Fruit fly (Drosophila melanogaster) whole organism, wandering third instar larva: ENCODE measurements around the gene CG33947.
A peak's percentile ranks its signal among the peaks of the same experiment; 100 is the strongest.

ENCODE experiments used
- CrebA ChIP-seq: fragments of 200-800 bp; sonication (Bioruptor generic); optimal IDR thresholded peaks from 2 replicates; lab custom pipeline; 2016; ENCODE audit warnings: missing biosample characterization, mild to moderate bottlenecking, missing genetic modification characterization, borderline replicate concordance
- Dfd ChIP-seq: fragments of >200 bp; optimal IDR thresholded peaks from 2 replicates; lab custom pipeline; 2017; ENCODE audit warnings: missing biosample characterization, missing genetic modification characterization
- Hr78 ChIP-seq: fragments of >200 bp; optimal IDR thresholded peaks from 2 replicates; lab custom pipeline; 2017; ENCODE audit warnings: missing biosample characterization, missing genetic modification characterization
- N ChIP-seq: fragments of >200 bp; optimal IDR thresholded peaks from 2 replicates; lab custom pipeline; 2018; ENCODE audit warnings: missing biosample characterization, missing external identifiers, missing genetic modification characterization
- br ChIP-seq: fragments of 200-800 bp; sonication (Bioruptor generic); optimal IDR thresholded peaks from 2 replicates; lab custom pipeline; 2016; ENCODE audit warnings: missing biosample characterization, missing genetic modification characterization
- h ChIP-seq: fragments of 200-800 bp; sonication (Bioruptor generic); optimal IDR thresholded peaks from 3 replicates; lab custom pipeline; 2016; ENCODE audit warnings: missing biosample characterization, mild to moderate bottlenecking, missing genetic modification characterization
- jim ChIP-seq: fragments of 175-275, 200-325 bp; sonication (Bioruptor generic); optimal IDR thresholded peaks from 2 replicates; lab custom pipeline; 2016; ENCODE audit warnings: missing biosample characterization, mild to moderate bottlenecking, missing genetic modification characterization
- psq ChIP-seq: fragments of 200-800 bp; sonication (Bioruptor generic); optimal IDR thresholded peaks from 3 replicates; lab custom pipeline; 2017; ENCODE audit warnings: missing biosample characterization, mild to moderate bottlenecking, missing genetic modification characterization, moderate library complexity
- usp ChIP-seq: fragments of >200 bp; optimal IDR thresholded peaks from 2 replicates; lab custom pipeline; 2017; ENCODE audit warnings: missing biosample characterization, missing genetic modification characterization

DNA sequence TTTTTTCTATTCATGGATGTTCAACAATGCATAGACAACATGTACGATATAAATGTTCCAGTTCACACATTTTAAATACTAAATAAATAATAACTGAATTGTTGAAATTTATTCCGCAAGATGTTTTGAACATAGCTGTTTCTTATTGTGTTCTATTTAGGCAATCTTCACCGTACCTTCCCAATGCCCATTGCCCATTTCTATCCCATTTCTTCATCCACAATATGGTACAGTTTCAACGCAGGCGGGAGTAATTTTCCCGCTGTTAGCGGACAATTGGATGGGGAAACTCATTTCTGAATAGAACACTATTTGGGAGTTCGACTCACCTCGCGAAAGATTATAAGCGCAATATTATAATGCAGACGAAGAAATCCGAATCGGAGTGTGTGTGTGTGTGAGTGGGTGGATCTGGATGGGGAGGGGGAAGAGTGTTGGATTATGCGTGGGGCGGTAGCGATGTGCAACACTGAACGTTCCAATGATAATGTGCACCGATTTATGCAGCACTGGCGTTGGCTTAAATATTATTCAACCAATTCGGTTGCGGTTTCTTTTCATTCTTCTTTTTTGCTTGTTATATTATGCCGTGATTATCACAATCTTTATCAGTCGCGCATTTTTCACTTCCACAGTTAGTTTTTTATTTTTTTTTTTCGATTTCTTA, 4.2 kb upstream of the CG33947 start:
- TF ChIP-seq br = peak; percentile 78
- no peak for TF ChIP-seq usp (GFP tag; lab: Kevin White, UChicago)
- peak; percentile 89 for TF ChIP-seq h
- TF ChIP-seq jim = peak; percentile 66
- TF ChIP-seq psq (GFP tag; lab: Kevin White, UChicago) = peak; percentile 95
- TF ChIP-seq CrebA (GFP tag; lab: Kevin White, UChicago) = no peak
- no peak for TF ChIP-seq N (GFP tag; lab: Kevin White, UChicago)
- no peak for TF ChIP-seq Dfd (GFP tag; lab: Kevin White, UChicago)
- no peak for TF ChIP-seq Hr78 (GFP tag; lab: Kevin White, UChicago)
